Worm (Caenorhabditis elegans) whole organism, L4/young adult: Measurements from ENCODE around the gene F07G6.10.
"Not testable (repeated sequence)": the region's sequence is repeated elsewhere in the genome, so short reads cannot be mapped to it uniquely, and the experiment has no call there.

ENCODE experiments used
- W03F9.2 ChIP-seq: fragments of 150-350 bp; optimal IDR thresholded peaks from 2 replicates; lab custom pipeline; 2014; ENCODE audit warnings: missing biosample characterization, missing genetic modification characterization
- dao-5 ChIP-seq: sonication (generic microtip); optimal IDR thresholded peaks from 2 replicates; lab custom pipeline; 2016; ENCODE audit warnings: missing genotype, missing genetic modification characterization, moderate library complexity, missing compliant biosample characterization
- him-1 ChIP-seq: sonication (generic microtip); optimal IDR thresholded peaks from 2 replicates; lab custom pipeline; 2016; ENCODE audit warnings: missing genotype, missing genetic modification reagents, missing genetic modification characterization, missing compliant biosample characterization

Gene F07G6.10

ce11 chrX:1735941-1736340, 1.8 kb upstream of the F07G6.10 start, which contains the start of gene F07G6.12:
TSS of gene F07G6.12 (plus strand) at chrX:1736241.
- TF ChIP-seq him-1, result no peak
- no peak for TF ChIP-seq dao-5 (tag; lab: Kevin White, UChicago)
- no peak for TF ChIP-seq W03F9.2 (tag; lab: Kevin White, UChicago)

ce11 chrX:1742530-1742929, 4.8 kb downstream of the F07G6.10 start, which contains the start of gene Y75D11A.2:
TSS of gene Y75D11A.2 (plus strand) at chrX:1742830.
- not testable (repeated sequence) for TF ChIP-seq dao-5 (tag; lab: Kevin White, UChicago); him-1; W03F9.2 (tag; lab: Kevin White, UChicago)

- TF ChIP-seq him-1; dao-5 (tag; lab: Kevin White, UChicago); W03F9.2 (tag; lab: Kevin White, UChicago): not testable (repeated sequence)
Observed at ce11 chrX:1746117-1746516, 8.4 kb downstream of the F07G6.10 start, which contains the start of gene Y75D11A.3. TSS of gene Y75D11A.3 (minus strand) at chrX:1746217.

- TF ChIP-seq him-1; W03F9.2 (tag; lab: Kevin White, UChicago); dao-5 (tag; lab: Kevin White, UChicago): not testable (repeated sequence)
Observed at ce11 chrX:1748476-1748875, 10.8 kb downstream of the F07G6.10 start, which contains the start of gene Y75D11A.6. TSS of gene Y75D11A.6 (minus strand) at chrX:1748576.

ce11 chrX:1769636-1770035, 31.9 kb downstream of the F07G6.10 start:
- TF ChIP-seq him-1 (no peak), W03F9.2 (tag; lab: Kevin White, UChicago) (no peak), dao-5 (tag; lab: Kevin White, UChicago) (no peak)

- TF ChIP-seq him-1, result no peak
- TF ChIP-seq dao-5 (tag; lab: Kevin White, UChicago), result no peak
- TF ChIP-seq W03F9.2 (tag; lab: Kevin White, UChicago), result no peak
Observed at ce11 chrX:1777988-1778387, 40.3 kb downstream of the F07G6.10 start, which contains the start of gene elc-2. TSS of gene elc-2 (minus strand) at chrX:1778088.

- TF ChIP-seq W03F9.2 (tag; lab: Kevin White, UChicago), result no peak
- TF ChIP-seq him-1, result no peak
- TF ChIP-seq dao-5 (tag; lab: Kevin White, UChicago), result no peak
Observed at ce11 chrX:1785692-1786091, 48.0 kb downstream of the F07G6.10 start.

- TF ChIP-seq W03F9.2 (tag; lab: Kevin White, UChicago), result no peak
- TF ChIP-seq dao-5 (tag; lab: Kevin White, UChicago), result no peak
- TF ChIP-seq him-1, result no peak
Observed at ce11 chrX:1786607-1787006, 48.9 kb downstream of the F07G6.10 start, which contains the start of gene arg-1. TSS of gene arg-1 (plus strand) at chrX:1786907.
